Worm (Caenorhabditis elegans) whole organism, L4/young adult: ENCODE data around the gene T28D9.16.

Source experiments
- W03F9.2 ChIP-seq: fragments of 150-350 bp; optimal IDR thresholded peaks from 2 replicates; lab custom pipeline; 2014; ENCODE audit warnings: missing biosample characterization, missing genetic modification characterization
- him-1 ChIP-seq: sonication (generic microtip); optimal IDR thresholded peaks from 2 replicates; lab custom pipeline; 2016; ENCODE audit warnings: missing genotype, missing genetic modification reagents, missing genetic modification characterization, missing compliant biosample characterization

- TF ChIP-seq him-1 = no peak
- TF ChIP-seq W03F9.2 (tag; lab: Kevin White, UChicago) = no peak
These were observed 23.6 kb downstream of the T28D9.16 start, which contains the start of gene twk-49 for ce11 chrII:6499067-6499466.
